Worm (Caenorhabditis elegans) whole organism, L1 larva: ENCODE measurements around the gene gcy-32.

ENCODE experiments used
- C04F5.9 ChIP-seq: sonication (generic microtip); optimal IDR thresholded peaks from 2 replicates; lab custom pipeline; 2016; ENCODE audit warnings: missing genetic modification characterization, missing compliant biosample characterization
- C34B4.2 ChIP-seq: sonication (generic microtip); optimal IDR thresholded peaks from 2 replicates; lab custom pipeline; 2017; ENCODE audit warnings: mild to moderate bottlenecking, missing genetic modification characterization, missing compliant biosample characterization
- Y116A8C.19 ChIP-seq: sonication (generic microtip); optimal IDR thresholded peaks from 2 replicates; lab custom pipeline; 2016; ENCODE audit warnings: missing compliant biosample characterization, missing genetic modification characterization, borderline replicate concordance
- ceh-63 ChIP-seq: fragments of 200-800 bp; sonication (Bioruptor generic); optimal IDR thresholded peaks from 2 replicates; lab custom pipeline; 2018; ENCODE audit warnings: mild to moderate bottlenecking, missing genetic modification characterization, missing compliant biosample characterization
- ceh-8 ChIP-seq: fragments of 200-800 bp; sonication (Bioruptor generic); optimal IDR thresholded peaks from 2 replicates; lab custom pipeline; 2018; ENCODE audit warnings: mild to moderate bottlenecking, missing genetic modification characterization, moderate library complexity, missing compliant biosample characterization
- ceh-82 ChIP-seq, 3 experiments: fragments of 150-350 bp in 1 of 3; sonication (generic microtip) in 2 of 3; optimal IDR thresholded peaks; 2 replicates each; lab custom pipeline; 2014 to 2017; ENCODE audit warnings: missing biosample characterization in 3 of 3, missing genetic modification characterization in 3 of 3
- ceh-88 ChIP-seq: fragments of 200-800 bp; sonication (Bioruptor generic); IDR thresholded peaks from 2 replicates; pipeline ENCODE4 v1.3.6; 2022; ENCODE audit warnings: missing genetic modification characterization, missing compliant biosample characterization
- ceh-90 ChIP-seq: sonication (generic microtip); optimal IDR thresholded peaks from 2 replicates; lab custom pipeline; 2016; ENCODE audit warnings: missing genetic modification characterization, missing compliant biosample characterization
- ces-1 ChIP-seq: fragments of 150-350 bp; optimal IDR thresholded peaks from 2 replicates; lab custom pipeline; 2014; ENCODE audit warnings: missing biosample characterization, missing genetic modification reagents, missing genetic modification characterization
- dpl-1 ChIP-seq, 3 experiments: fragments of 150-350 bp in 2 of 3; sonication (generic microtip) in 1 of 3; optimal IDR thresholded peaks; 2 replicates each; lab custom pipeline; 2014 to 2017; ENCODE audit warnings: missing biosample characterization in 3 of 3, missing genetic modification characterization in 3 of 3, missing genetic modification reagents in 3 of 3
- dsc-1 ChIP-seq: sonication (generic microtip); optimal IDR thresholded peaks from 2 replicates; lab custom pipeline; 2016; ENCODE audit warnings: mild to moderate bottlenecking, missing genetic modification characterization, missing compliant biosample characterization
- egl-27 ChIP-seq, 2 experiments: fragments of 150-350 bp in 1 of 2; sonication (generic microtip); optimal IDR thresholded peaks; 3 replicates each; lab custom pipeline; 2017 to 2018; ENCODE audit warnings: missing biosample characterization in 2 of 2, missing genetic modification characterization in 2 of 2, missing genetic modification reagents in 2 of 2
- ets-5 ChIP-seq: fragments of 200-800 bp; sonication (Bioruptor generic); IDR thresholded peaks from 2 replicates; pipeline ENCODE4 v1.3.6; 2022; ENCODE audit warnings: missing genetic modification characterization, missing compliant biosample characterization
- fos-1 ChIP-seq: fragments of 150-350 bp; optimal IDR thresholded peaks from 2 replicates; lab custom pipeline; 2014; ENCODE audit warnings: missing biosample characterization, missing genetic modification characterization
- irx-1 ChIP-seq: sonication (generic microtip); optimal IDR thresholded peaks from 2 replicates; lab custom pipeline; 2016; ENCODE audit warnings: missing genetic modification characterization, missing compliant biosample characterization
- jun-1 ChIP-seq: fragments of 150-350 bp; optimal IDR thresholded peaks from 2 replicates; lab custom pipeline; 2014; ENCODE audit warnings: missing biosample characterization, missing genetic modification reagents, missing genetic modification characterization
- mab-9 ChIP-seq: fragments of 200-800 bp; sonication (Bioruptor generic); IDR thresholded peaks from 2 replicates; pipeline ENCODE4 v1.3.6; 2022; ENCODE audit warnings: missing genetic modification reagents, missing genetic modification characterization, missing compliant biosample characterization
- mef-2 ChIP-seq: fragments of 150-350 bp; optimal IDR thresholded peaks from 2 replicates; lab custom pipeline; 2014; ENCODE audit warnings: missing biosample characterization, missing genetic modification characterization
- nhr-12 ChIP-seq: sonication (generic microtip); optimal IDR thresholded peaks from 2 replicates; lab custom pipeline; 2017; ENCODE audit warnings: missing biosample characterization, missing genetic modification characterization
- nhr-20 ChIP-seq: sonication (generic microtip); optimal IDR thresholded peaks from 2 replicates; lab custom pipeline; 2016; ENCODE audit warnings: mild to moderate bottlenecking, missing genetic modification characterization, missing compliant biosample characterization
- nhr-237 ChIP-seq: fragments of 150-350 bp; optimal IDR thresholded peaks from 2 replicates; lab custom pipeline; 2014; ENCODE audit warnings: missing biosample characterization, missing genetic modification characterization
- nhr-47 ChIP-seq: sonication (generic microtip); optimal IDR thresholded peaks from 2 replicates; lab custom pipeline; 2016; ENCODE audit warnings: mild to moderate bottlenecking, missing genetic modification characterization, moderate library complexity, missing compliant biosample characterization
- nhr-71 ChIP-seq: sonication (generic microtip); optimal IDR thresholded peaks from 2 replicates; lab custom pipeline; 2016; ENCODE audit warnings: mild to moderate bottlenecking, missing genetic modification characterization, moderate library complexity, missing compliant biosample characterization
- nhr-77 ChIP-seq: fragments of 150-350 bp; optimal IDR thresholded peaks from 2 replicates; lab custom pipeline; 2014; ENCODE audit warnings: missing biosample characterization, missing genetic modification characterization
- nhr-84 ChIP-seq: sonication (generic microtip); optimal IDR thresholded peaks from 2 replicates; lab custom pipeline; 2017; ENCODE audit warnings: missing biosample characterization, missing genetic modification characterization
- pqm-1 ChIP-seq: sonication (generic microtip); optimal IDR thresholded peaks from 3 replicates; lab custom pipeline; 2017; ENCODE audit warnings: missing biosample characterization, missing genetic modification characterization
- snpc-4 ChIP-seq: fragments of 150-350 bp; optimal IDR thresholded peaks from 2 replicates; lab custom pipeline; 2014; ENCODE audit warnings: missing biosample characterization, missing genetic modification characterization
- snu-23 ChIP-seq: sonication (generic microtip); optimal IDR thresholded peaks from 2 replicates; lab custom pipeline; 2016; ENCODE audit warnings: missing genetic modification characterization, missing compliant biosample characterization
- sox-4 ChIP-seq: sonication (generic microtip); optimal IDR thresholded peaks from 2 replicates; lab custom pipeline; 2016; ENCODE audit warnings: missing genetic modification characterization, missing compliant biosample characterization
- swsn-7 ChIP-seq: sonication (generic microtip); optimal IDR thresholded peaks from 2 replicates; lab custom pipeline; 2016; ENCODE audit warnings: missing genetic modification characterization, missing compliant biosample characterization
- tbx-2 ChIP-seq: sonication (generic microtip); optimal IDR thresholded peaks from 2 replicates; lab custom pipeline; 2016; ENCODE audit warnings: missing genetic modification characterization, missing compliant biosample characterization
- tlp-1 ChIP-seq: fragments of 150-350 bp; optimal IDR thresholded peaks from 2 replicates; lab custom pipeline; 2014; ENCODE audit warnings: missing biosample characterization, missing genetic modification characterization
- unc-30 ChIP-seq: sonication (generic microtip); optimal IDR thresholded peaks from 2 replicates; lab custom pipeline; 2017; ENCODE audit warnings: missing biosample characterization, missing genetic modification characterization
- unc-86 ChIP-seq: sonication (generic microtip); optimal IDR thresholded peaks from 2 replicates; lab custom pipeline; 2016; ENCODE audit warnings: missing genetic modification characterization, missing compliant biosample characterization
- vab-15 ChIP-seq: sonication (generic microtip); optimal IDR thresholded peaks from 2 replicates; lab custom pipeline; 2017; ENCODE audit warnings: missing genotype, mild to moderate bottlenecking, missing genetic modification characterization, missing compliant biosample characterization
- xbp-1 ChIP-seq: sonication (generic microtip); optimal IDR thresholded peaks from 2 replicates; lab custom pipeline; 2016; ENCODE audit warnings: missing genetic modification characterization, missing compliant biosample characterization
- zag-1 ChIP-seq: fragments of 150-350 bp; optimal IDR thresholded peaks from 2 replicates; lab custom pipeline; 2014; ENCODE audit warnings: missing biosample characterization, missing genetic modification characterization
- zip-4 ChIP-seq: fragments of 200-800 bp; sonication (Bioruptor generic); optimal IDR thresholded peaks from 2 replicates; lab custom pipeline; 2018; ENCODE audit warnings: mild to moderate bottlenecking, missing genetic modification characterization, moderate library complexity, missing compliant biosample characterization
- ztf-4 ChIP-seq: fragments of 150-350 bp; optimal IDR thresholded peaks from 2 replicates; lab custom pipeline; 2014; ENCODE audit warnings: missing biosample characterization, missing genetic modification characterization

The gcy-32 gene

ce11 chrV:13931952-13932351 is 16.7 kb upstream of the gcy-32 start:
- TF ChIP-seq dpl-1 (GFP tag; optimal IDR thresholded peaks at IDR 0.05; lab: Kevin White, UChicago), result no peak
- TF ChIP-seq mab-9 (GFP tag; lab: Robert Waterston, UW), result no peak
- no peak for TF ChIP-seq nhr-71 (tag; lab: Kevin White, UChicago)
- TF ChIP-seq dsc-1 (tag; lab: Kevin White, UChicago), result no peak
- no peak for TF ChIP-seq swsn-7
- TF ChIP-seq ceh-82 (tag; optimal IDR thresholded peaks at IDR 0.05; lab: Kevin White, UChicago), result no peak
- no peak for TF ChIP-seq vab-15
- TF ChIP-seq C34B4.2 (tag; lab: Kevin White, UChicago), result no peak
- TF ChIP-seq xbp-1 (tag; lab: Kevin White, UChicago), result no peak
- no peak for TF ChIP-seq egl-27 (tag; optimal IDR thresholded peaks at IDR 0.05; lab: Kevin White, UChicago)
- no peak for TF ChIP-seq mef-2 (tag; lab: Kevin White, UChicago)
- no peak for TF ChIP-seq pqm-1 (tag; lab: Kevin White, UChicago)
- TF ChIP-seq tlp-1 (tag; lab: Kevin White, UChicago), result no peak
- no peak for TF ChIP-seq zip-4 (GFP tag; lab: Kevin White, UChicago)
- no peak for TF ChIP-seq nhr-77 (tag; lab: Kevin White, UChicago)
- no peak for TF ChIP-seq nhr-20 (tag; lab: Kevin White, UChicago)
- TF ChIP-seq nhr-12 (tag; lab: Kevin White, UChicago), result no peak
- TF ChIP-seq sox-4 (tag; lab: Kevin White, UChicago), result no peak
- TF ChIP-seq irx-1 (tag; lab: Kevin White, UChicago), result no peak
- no peak for TF ChIP-seq zag-1 (tag; lab: Kevin White, UChicago)
- TF ChIP-seq, all 84 proteins: peak for 0

ce11 chrV:13931225-13931624 is 15.9 kb upstream of the gcy-32 start, which contains the start of gene C06B3.16:
Gene C06B3.16 (plus strand): TSS chrV:13931525.
- no peak for TF ChIP-seq ztf-4
- no peak for TF ChIP-seq fos-1 (tag; lab: Kevin White, UChicago)
- TF ChIP-seq tbx-2 (tag; lab: Kevin White, UChicago), result no peak
- TF ChIP-seq ets-5 (GFP tag; lab: Robert Waterston, UW), result no peak
- no peak for TF ChIP-seq ceh-88

- TF ChIP-seq unc-86 (tag; lab: Kevin White, UChicago) (no peak), jun-1 (tag; lab: Kevin White, UChicago) (no peak), nhr-237 (tag; lab: Kevin White, UChicago) (no peak), nhr-77 (tag; lab: Kevin White, UChicago) (no peak), ceh-90 (tag; lab: Kevin White, UChicago) (no peak), nhr-84 (no peak)
These were observed 14.2 kb upstream of the gcy-32 start, which contains the start of gene srxa-13 for ce11 chrV:13929503-13929902. Gene srxa-13 (plus strand): TSS chrV:13929803.

- TF ChIP-seq ceh-90 (tag; lab: Kevin White, UChicago), result no peak
- TF ChIP-seq C04F5.9 (tag; lab: Kevin White, UChicago), result no peak
- no peak for TF ChIP-seq snu-23 (GFP tag; lab: Kevin White, UChicago)
- no peak for TF ChIP-seq unc-30 (tag; lab: Kevin White, UChicago)
- TF ChIP-seq ceh-8 (GFP tag; lab: Kevin White, UChicago), result no peak
- TF ChIP-seq Y116A8C.19 (tag; lab: Kevin White, UChicago), result no peak
- TF ChIP-seq ces-1 (GFP tag; lab: Kevin White, UChicago), result no peak
- TF ChIP-seq ceh-63, result no peak
- no peak for TF ChIP-seq snpc-4 (tag; lab: Kevin White, UChicago)
- TF ChIP-seq fos-1 (tag; lab: Kevin White, UChicago), result no peak
- no peak for TF ChIP-seq nhr-47 (tag; lab: Kevin White, UChicago)
These were observed 11.1 kb upstream of the gcy-32 start, which contains the start of gene srxa-12 for ce11 chrV:13926398-13926797. Gene srxa-12 (plus strand): TSS chrV:13926698.
